Worm (Caenorhabditis elegans) whole organism, midembryonic: ENCODE data around the gene tmem-132.
"Not testable (repeated sequence)": the region's sequence is repeated elsewhere in the genome, so short reads cannot be mapped to it uniquely, and the experiment has no call there.

Source experiments
- T22C8.4 ChIP-seq: fragments of 200-800 bp; sonication (Bioruptor generic); IDR thresholded peaks from 2 replicates; pipeline ENCODE4 v1.3.6; 2022; ENCODE audit warnings: missing genetic modification characterization, missing compliant biosample characterization
- cog-1 ChIP-seq: sonication (generic microtip); optimal IDR thresholded peaks from 2 replicates; lab custom pipeline; 2016; ENCODE audit warnings: missing genetic modification characterization, missing compliant biosample characterization
- flt-1 ChIP-seq: fragments of 200-800 bp; sonication (Bioruptor generic); IDR thresholded peaks from 2 replicates; pipeline ENCODE4 v1.3.6; 2022; ENCODE audit warnings: missing genetic modification characterization, missing compliant biosample characterization
- klf-2 ChIP-seq: fragments of 200-800 bp; sonication (Bioruptor generic); conservative IDR thresholded peaks from 2 replicates; pipeline ENCODE4 v1.3.6; 2022; ENCODE audit warnings: missing genetic modification reagents, missing genetic modification characterization, missing compliant biosample characterization
- med-1 ChIP-seq: sonication (generic microtip); optimal IDR thresholded peaks from 2 replicates; lab custom pipeline; 2017; ENCODE audit warnings: missing genetic modification characterization, mild to moderate bottlenecking, missing compliant biosample characterization, antibody characterized with exemption, missing genetic modification reagents; ENCODE audit not compliant: insufficient read depth
- ref-1 ChIP-seq: fragments of 200-800 bp; sonication (Bioruptor generic); conservative IDR thresholded peaks from 2 replicates; pipeline ENCODE4 v1.3.6; 2022; ENCODE audit warnings: missing genetic modification reagents, missing genetic modification characterization, missing compliant biosample characterization
- tab-1 ChIP-seq: fragments of 200-800 bp; sonication (Bioruptor generic); IDR thresholded peaks from 2 replicates; pipeline ENCODE4 v1.3.6; 2022; ENCODE audit warnings: missing genetic modification characterization, missing compliant biosample characterization
- ztf-23 ChIP-seq: fragments of 200-800 bp; sonication (Bioruptor generic); IDR thresholded peaks from 2 replicates; pipeline ENCODE4 v1.3.6; 2022; ENCODE audit warnings: missing genetic modification reagents, missing genetic modification characterization, missing compliant biosample characterization
- ztf-29 ChIP-seq: fragments of 200-800 bp; sonication (Bioruptor generic); IDR thresholded peaks from 2 replicates; pipeline ENCODE4 v1.3.6; 2022; ENCODE audit warnings: missing genetic modification reagents, missing genetic modification characterization, missing compliant biosample characterization

tmem-132 gene

ce11 chrIII:2725221-2726203 lies 9.1 kb upstream of the tmem-132 start, which contains the start of gene cosa-1:
TSS of gene cosa-1 (plus strand) at chrIII:2726116.
- TF ChIP-seq tab-1 (GFP tag; lab: Robert Waterston, UW), result no peak
- TF ChIP-seq ztf-29, result no peak
- TF ChIP-seq klf-2 (GFP tag; lab: Robert Waterston, UW), result no peak
- no peak for TF ChIP-seq flt-1 (GFP tag; lab: Robert Waterston, UW)
- TF ChIP-seq ref-1, result no peak
- TF ChIP-seq ztf-23 (GFP tag; lab: Robert Waterston, UW), result no peak
- no peak for TF ChIP-seq med-1
- TF ChIP-seq T22C8.4, result no peak
- TF ChIP-seq cog-1 (tag; lab: Kevin White, UChicago), result no peak

- TF ChIP-seq ztf-23 (GFP tag; lab: Robert Waterston, UW) (no peak), med-1 (no peak), flt-1 (GFP tag; lab: Robert Waterston, UW) (no peak), ztf-29 (no peak), ref-1 (no peak), tab-1 (GFP tag; lab: Robert Waterston, UW) (no peak), T22C8.4 (no peak), klf-2 (GFP tag; lab: Robert Waterston, UW) (no peak), cog-1 (tag; lab: Kevin White, UChicago) (no peak)
These were observed 8.5 kb upstream of the tmem-132 start, which contains the start of gene Y71H2AM.11 for ce11 chrIII:2724992-2725220. TSS of gene Y71H2AM.11 (minus strand) at chrIII:2725092.

DNA sequence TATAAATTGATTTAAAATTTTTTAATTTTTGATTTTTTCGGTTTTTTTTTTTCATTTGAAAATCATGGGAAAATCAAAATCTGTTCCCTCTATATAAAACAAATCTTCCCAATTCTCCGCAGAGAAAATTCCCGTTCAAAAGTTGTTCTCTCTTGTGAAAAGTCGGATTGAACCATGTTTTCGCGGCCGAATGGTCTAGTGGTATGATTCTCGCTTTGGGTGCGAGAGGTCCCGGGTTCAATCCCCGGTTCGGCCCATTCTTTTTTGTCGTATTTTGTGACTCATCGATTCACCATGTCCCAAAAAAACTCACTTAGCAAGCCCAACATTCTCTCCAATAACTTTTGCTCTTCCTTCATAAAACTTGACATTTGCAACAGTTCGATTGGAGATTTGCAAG lies 4.9 kb downstream of the tmem-132 start:
- TF ChIP-seq klf-2 (GFP tag; lab: Robert Waterston, UW), result no peak
- 0 out of 2 replicates have a peak, but pooled peaks have one; percentile 31 for TF ChIP-seq ztf-23 (GFP tag; lab: Robert Waterston, UW)

DNA sequence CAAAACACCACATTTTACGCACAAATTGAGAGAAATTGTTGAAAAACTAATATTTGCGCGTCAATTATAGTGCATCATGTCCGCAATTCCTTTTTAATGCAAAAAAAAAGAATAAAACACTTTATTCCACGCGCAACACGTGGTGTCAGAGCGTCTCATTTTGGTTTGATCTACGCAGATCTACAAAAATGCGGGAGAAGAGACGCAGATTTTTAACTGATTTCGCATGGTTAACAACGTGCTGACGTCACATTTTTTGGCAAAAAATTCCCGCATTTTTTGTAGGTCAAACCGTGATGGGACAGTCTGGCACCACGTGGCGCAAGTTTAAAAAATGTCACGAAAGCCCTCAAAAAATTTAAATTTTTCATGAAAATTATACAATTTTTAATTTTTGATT lies 6.2 kb downstream of the tmem-132 start:
- TF ChIP-seq ztf-29, result no peak
- TF ChIP-seq ref-1, result no peak
- TF ChIP-seq T22C8.4, result no peak
- TF ChIP-seq tab-1 (GFP tag; lab: Robert Waterston, UW), result no peak
- TF ChIP-seq flt-1 (GFP tag; lab: Robert Waterston, UW), result no peak
- no peak for TF ChIP-seq ztf-23 (GFP tag; lab: Robert Waterston, UW)
- no peak for TF ChIP-seq med-1
- no peak for TF ChIP-seq klf-2 (GFP tag; lab: Robert Waterston, UW)
- no peak for TF ChIP-seq cog-1 (tag; lab: Kevin White, UChicago)

- no peak for TF ChIP-seq ztf-23 (GFP tag; lab: Robert Waterston, UW)
- TF ChIP-seq tab-1 (GFP tag; lab: Robert Waterston, UW), result no peak
- no peak for TF ChIP-seq ref-1
These were observed 15.8 kb downstream of the tmem-132 start, which contains the start of gene set-27 for ce11 chrIII:2700637-2701036. TSS of gene set-27 (plus strand) at chrIII:2700937.

DNA sequence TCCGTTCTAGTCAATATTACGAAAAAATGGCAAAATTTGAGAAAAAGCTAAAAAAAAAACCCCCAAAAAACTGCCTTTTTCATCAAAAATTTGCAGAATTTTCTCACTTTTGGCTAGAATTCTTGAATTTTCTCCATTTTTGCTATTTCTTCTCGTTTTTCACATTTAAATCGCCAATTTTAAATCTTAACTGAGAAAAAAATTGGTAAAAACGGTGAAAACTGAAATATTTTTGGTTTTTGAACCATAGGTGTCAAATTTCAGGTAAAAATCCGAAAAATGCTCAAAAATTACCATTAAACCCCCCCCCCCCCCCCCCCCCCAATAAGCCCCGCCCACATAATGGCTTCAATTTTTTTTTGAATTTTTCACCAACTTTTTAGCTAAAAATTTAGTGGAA lies 17.1 kb downstream of the tmem-132 start, which contains the start of gene cox-6B:
Gene cox-6B, plus strand, starts transcription at position 301 of the 400 bp plus-strand sequence.
- not testable (repeated sequence) for TF ChIP-seq cog-1 (tag; lab: Kevin White, UChicago); med-1; ztf-29

- no peak for TF ChIP-seq cog-1 (tag; lab: Kevin White, UChicago)
- TF ChIP-seq ref-1, result no peak
- TF ChIP-seq tab-1 (GFP tag; lab: Robert Waterston, UW), result no peak
- no peak for TF ChIP-seq klf-2 (GFP tag; lab: Robert Waterston, UW)
- no peak for TF ChIP-seq med-1
- TF ChIP-seq flt-1 (GFP tag; lab: Robert Waterston, UW), result no peak
- no peak for TF ChIP-seq ztf-29
- no peak for TF ChIP-seq ztf-23 (GFP tag; lab: Robert Waterston, UW)
- no peak for TF ChIP-seq T22C8.4
These were observed 17.7 kb downstream of the tmem-132 start, which contains the start of gene slc-30A9 for ce11 chrIII:2698740-2699139. TSS of gene slc-30A9 (minus strand) at chrIII:2698817.

DNA sequence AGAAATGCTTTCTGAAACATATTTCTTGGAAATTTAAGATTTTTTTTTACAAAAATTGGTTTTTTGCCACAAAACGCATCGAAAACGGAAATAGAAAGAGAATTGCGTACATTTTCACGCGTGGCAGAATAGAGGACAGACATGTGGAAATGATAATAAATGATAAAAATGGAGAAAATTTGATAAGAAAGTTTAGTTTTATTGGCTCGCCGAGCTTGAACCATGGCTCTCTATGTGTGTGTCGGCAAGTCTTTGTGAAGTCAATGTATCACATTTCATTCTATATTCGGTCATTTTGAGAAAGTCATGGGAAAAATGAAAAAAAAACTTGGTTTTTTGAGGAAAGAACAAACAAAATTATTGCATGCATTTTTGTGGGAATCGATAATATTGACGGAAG lies 29.0 kb downstream of the tmem-132 start:
- no peak for TF ChIP-seq ztf-23 (GFP tag; lab: Robert Waterston, UW)
- TF ChIP-seq klf-2 (GFP tag; lab: Robert Waterston, UW), result no peak
- no peak for TF ChIP-seq cog-1 (tag; lab: Kevin White, UChicago)
- TF ChIP-seq tab-1 (GFP tag; lab: Robert Waterston, UW), result no peak
- TF ChIP-seq med-1, result no peak
- no peak for TF ChIP-seq flt-1 (GFP tag; lab: Robert Waterston, UW)
- no peak for TF ChIP-seq ref-1
- TF ChIP-seq T22C8.4, result no peak
- TF ChIP-seq ztf-29, result no peak

DNA sequence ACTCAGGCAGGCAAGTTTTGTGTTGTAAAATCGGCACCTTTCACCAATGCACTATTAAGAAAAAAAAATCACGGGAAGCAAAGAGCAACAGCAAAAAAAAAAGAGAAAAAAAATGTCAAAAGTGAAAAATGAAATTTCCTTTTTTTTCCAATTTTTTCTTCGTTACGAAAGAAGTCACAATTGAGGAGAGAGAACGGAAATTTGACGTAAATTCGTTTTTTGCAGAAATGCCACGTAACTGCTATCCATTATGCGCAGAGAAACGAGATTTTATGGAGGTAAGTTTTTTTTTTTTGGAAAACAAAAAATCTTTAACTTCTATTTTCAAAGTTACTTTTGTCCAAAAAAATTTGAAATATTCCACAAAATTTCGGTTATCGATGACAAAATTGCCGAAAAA lies 29.8 kb downstream of the tmem-132 start:
- TF ChIP-seq klf-2 (GFP tag; lab: Robert Waterston, UW), result no peak
- no peak for TF ChIP-seq tab-1 (GFP tag; lab: Robert Waterston, UW)
- no peak for TF ChIP-seq ztf-23 (GFP tag; lab: Robert Waterston, UW)
- no peak for TF ChIP-seq T22C8.4
- TF ChIP-seq med-1, result no peak
- TF ChIP-seq cog-1 (tag; lab: Kevin White, UChicago), result no peak
- no peak for TF ChIP-seq ref-1
- TF ChIP-seq flt-1 (GFP tag; lab: Robert Waterston, UW), result no peak
- no peak for TF ChIP-seq ztf-29

ce11 chrIII:2686064-2686463 lies 30.4 kb downstream of the tmem-132 start, which contains the start of the genes Y71H2AL.2, Y71H2AL.4 and pbo-1:
TSS of gene Y71H2AL.2 (plus strand) at chrIII:2686364.
TSS of gene Y71H2AL.4 (plus strand) at chrIII:2686408.
TSS of gene pbo-1 (minus strand) at chrIII:2686463.
- TF ChIP-seq ref-1 (no peak), ztf-29 (no peak), T22C8.4 (no peak), med-1 (no peak), klf-2 (GFP tag; lab: Robert Waterston, UW) (no peak)
